Fruit fly (Drosophila melanogaster): ENCODE results near the gene CG10154.

CG10154 gene

dm6 chr3L:13435170-13435727 lies 1.7 kb downstream of the CG10154 start, which contains the start of gene CG10713 (continued):
- TF ChIP-seq CG3163 (GFP tag; optimal IDR thresholded peaks at IDR 0.05) (peak; percentile 89), ham (GFP tag; IDR thresholded peaks at IDR 0.05) (no peak), CG43689 (GFP tag; IDR thresholded peaks at IDR 0.05) (no peak), kah (GFP tag; optimal IDR thresholded peaks at IDR 0.05) (no peak), Aef1 (GFP tag; IDR thresholded peaks at IDR 0.05) (peak; percentile 29; the same call in 1 of the 3 replicates), CrebB (tag; optimal IDR thresholded peaks at IDR 0.05) (no peak), Hr51 (GFP tag; optimal IDR thresholded peaks at IDR 0.05) (no peak), CG42726 (GFP tag; IDR thresholded peaks at IDR 0.05; ENCODE audit: partially characterized antibody) (no peak), Myb (GFP tag; optimal IDR thresholded peaks at IDR 0.05) (peak; percentile 76), CG2712 (tag; optimal IDR thresholded peaks at IDR 0.05) (peak; percentile 83), MBD-R2 (GFP tag; IDR thresholded peaks at IDR 0.05) (no peak), tna (GFP tag; IDR thresholded peaks at IDR 0.05; ENCODE audit: partially characterized antibody) (no peak), Deaf1 (tag; optimal IDR thresholded peaks at IDR 0.05) (peak; percentile 46), CG10959 (GFP tag; IDR thresholded peaks at IDR 0.05) (no peak), CG3726 (GFP tag; IDR thresholded peaks at IDR 0.05) (no peak), CG1024 (GFP tag; IDR thresholded peaks at IDR 0.05) (no peak), jumu (GFP tag; optimal IDR thresholded peaks at IDR 0.05) (no peak), CG17359 (tag; optimal IDR thresholded peaks at IDR 0.05) (no peak), CG4328 (GFP tag; optimal IDR thresholded peaks at IDR 0.05) (no peak), Rfx (GFP tag; IDR thresholded peaks at IDR 0.05) (no peak), Opbp (GFP tag; IDR thresholded peaks at IDR 0.05; ENCODE audit: partially characterized antibody) (0 out of 3 replicates have a peak, but pooled peaks have one; percentile 27), CG3281 (GFP tag; optimal IDR thresholded peaks at IDR 0.05) (no peak), corto (GFP tag; optimal IDR thresholded peaks at IDR 0.05) (no peak), pnt (GFP tag; optimal IDR thresholded peaks at IDR 0.05) (no peak), E2f2 (GFP tag; IDR thresholded peaks at IDR 0.05) (no peak), CG6765 (GFP tag; optimal IDR thresholded peaks at IDR 0.05) (no peak), CG15479 (GFP tag; optimal IDR thresholded peaks at IDR 0.05) (no peak), CG8281 (tag; optimal IDR thresholded peaks at IDR 0.05) (no peak), run (tag; optimal IDR thresholded peaks at IDR 0.05) (no peak), Ravus (GFP tag; IDR thresholded peaks at IDR 0.05) (no peak), CG2678 (tag; optimal IDR thresholded peaks at IDR 0.05) (no peak), CG32767 (GFP tag; IDR thresholded peaks at IDR 0.05) (peak; percentile 48; the same call in 1 of the 2 replicates), B-H2 (GFP tag; optimal IDR thresholded peaks at IDR 0.05) (no peak), Hsf (GFP tag; optimal IDR thresholded peaks at IDR 0.05) (no peak), emc (GFP tag; optimal IDR thresholded peaks at IDR 0.05) (no peak), ato (GFP tag; IDR thresholded peaks at IDR 0.05; ENCODE audit: partially characterized antibody) (no peak), CG1529 (GFP tag; optimal IDR thresholded peaks at IDR 0.05) (no peak), Atf6 (GFP tag; IDR thresholded peaks at IDR 0.05) (peak; percentile 24; the same call in 1 of the 2 replicates), CG3065 (GFP tag; optimal IDR thresholded peaks at IDR 0.05) (no peak), CG17612 (GFP tag; IDR thresholded peaks at IDR 0.05) (no peak), Vsx1 (GFP tag; optimal IDR thresholded peaks at IDR 0.05) (no peak), esg (GFP tag; conservative IDR thresholded peaks at IDR 0.05) (no peak), zfh1 (GFP tag; IDR thresholded peaks at IDR 0.05) (no peak), BtbVII (GFP tag; optimal IDR thresholded peaks at IDR 0.05) (no peak), CG3995 (GFP tag; optimal IDR thresholded peaks at IDR 0.05) (no peak), HHEX (GFP tag; optimal IDR thresholded peaks at IDR 0.05) (no peak), Fer1 (GFP tag; optimal IDR thresholded peaks at IDR 0.05) (peak; percentile 21), CG12391 (tag; optimal IDR thresholded peaks at IDR 0.05) (no peak), HLH54F (GFP tag; optimal IDR thresholded peaks at IDR 0.05) (no peak), CG18599 (GFP tag; optimal IDR thresholded peaks at IDR 0.05) (no peak), Nf-YB (GFP tag; optimal IDR thresholded peaks at IDR 0.05) (no peak)
